Worm (Caenorhabditis elegans) whole organism, mixed stage, embryonic: Measurements from ENCODE around the gene ugt-37.
A peak's percentile ranks its signal among the peaks of the same experiment; 100 is the strongest.

ENCODE experiments used
- M03D4.4 ChIP-seq: sonication (generic microtip); optimal IDR thresholded peaks from 2 replicates; lab custom pipeline; 2017; ENCODE audit warnings: mild to moderate bottlenecking, missing genetic modification characterization, missing compliant biosample characterization
- bed-3 ChIP-seq: fragments of 200-800 bp; sonication (Bioruptor generic); optimal IDR thresholded peaks from 3 replicates; lab custom pipeline; 2018; ENCODE audit warnings: mild to moderate bottlenecking, missing genetic modification characterization, moderate library complexity, missing compliant biosample characterization
- blmp-1 ChIP-seq: fragments of 150-350 bp; optimal IDR thresholded peaks from 2 replicates; lab custom pipeline; 2014; ENCODE audit warnings: missing biosample characterization, missing genetic modification characterization
- ceh-39 ChIP-seq: fragments of 150-350 bp; optimal IDR thresholded peaks from 2 replicates; lab custom pipeline; 2014; ENCODE audit warnings: missing biosample characterization, missing genetic modification characterization
- ceh-83 ChIP-seq: fragments of 200-800 bp; sonication (Bioruptor generic); optimal IDR thresholded peaks from 2 replicates; lab custom pipeline; 2018; ENCODE audit warnings: mild to moderate bottlenecking, missing genetic modification characterization, missing compliant biosample characterization
- ces-1 ChIP-seq: fragments of 150-350 bp; optimal IDR thresholded peaks from 2 replicates; lab custom pipeline; 2014; ENCODE audit warnings: missing biosample characterization, missing genetic modification reagents, missing genetic modification characterization
- cnd-1 ChIP-seq: fragments of 200-800 bp; sonication (Bioruptor generic); optimal IDR thresholded peaks from 2 replicates; lab custom pipeline; 2018; ENCODE audit warnings: mild to moderate bottlenecking, missing genetic modification characterization, missing compliant biosample characterization
- drap-1 ChIP-seq: fragments of 200-800 bp; sonication (Bioruptor generic); optimal IDR thresholded peaks from 3 replicates; lab custom pipeline; 2018; ENCODE audit warnings: mild to moderate bottlenecking, missing genetic modification characterization, missing compliant biosample characterization
- elt-3 ChIP-seq: fragments of 150-350 bp; optimal IDR thresholded peaks from 2 replicates; lab custom pipeline; 2014; ENCODE audit warnings: missing biosample characterization, missing genetic modification characterization
- flh-1 ChIP-seq: fragments of 200-800 bp; sonication (Bioruptor generic); optimal IDR thresholded peaks from 2 replicates; lab custom pipeline; 2018; ENCODE audit warnings: mild to moderate bottlenecking, missing genetic modification characterization, moderate library complexity, missing compliant biosample characterization
- ham-2 ChIP-seq: fragments of 200-800 bp; sonication (Bioruptor generic); optimal IDR thresholded peaks from 2 replicates; lab custom pipeline; 2018; ENCODE audit warnings: mild to moderate bottlenecking, missing genetic modification characterization, missing compliant biosample characterization
- lin-13 ChIP-seq: fragments of 150-350 bp; optimal IDR thresholded peaks from 2 replicates; lab custom pipeline; 2014; ENCODE audit warnings: missing biosample characterization, missing genetic modification characterization
- lin-32 ChIP-seq: fragments of 200-800 bp; sonication (Bioruptor generic); optimal IDR thresholded peaks from 2 replicates; lab custom pipeline; 2018; ENCODE audit warnings: mild to moderate bottlenecking, missing genetic modification characterization, missing compliant biosample characterization
- lsy-2 ChIP-seq: fragments of 150-350 bp; optimal IDR thresholded peaks from 2 replicates; lab custom pipeline; 2014; ENCODE audit warnings: missing biosample characterization, missing genetic modification characterization
- mab-5 ChIP-seq: fragments of 150-350 bp; optimal IDR thresholded peaks from 2 replicates; lab custom pipeline; 2014; ENCODE audit warnings: missing biosample characterization, missing genetic modification characterization
- mls-2 ChIP-seq: sonication (generic microtip); optimal IDR thresholded peaks from 2 replicates; lab custom pipeline; 2016; ENCODE audit warnings: mild to moderate bottlenecking, missing genetic modification characterization, moderate library complexity, missing compliant biosample characterization
- nhr-12 ChIP-seq: fragments of 150-350 bp; optimal IDR thresholded peaks from 2 replicates; lab custom pipeline; 2014; ENCODE audit warnings: missing biosample characterization, missing genetic modification characterization
- nhr-2 ChIP-seq: fragments of 150-350 bp; optimal IDR thresholded peaks from 2 replicates; lab custom pipeline; 2014; ENCODE audit warnings: missing biosample characterization, missing genetic modification characterization
- nhr-237 ChIP-seq: fragments of 150-350 bp; optimal IDR thresholded peaks from 2 replicates; lab custom pipeline; 2014; ENCODE audit warnings: missing biosample characterization, missing genetic modification characterization
- nhr-76 ChIP-seq: sonication (generic microtip); optimal IDR thresholded peaks from 2 replicates; lab custom pipeline; 2017; ENCODE audit warnings: missing biosample characterization, missing genetic modification characterization
- pha-4 ChIP-seq: fragments of 150-350 bp; optimal IDR thresholded peaks from 2 replicates; lab custom pipeline; 2018; ENCODE audit warnings: missing biosample characterization, missing genetic modification reagents, missing genetic modification characterization
- sem-2 ChIP-seq: fragments of 200-800 bp; sonication (Bioruptor generic); optimal IDR thresholded peaks from 2 replicates; lab custom pipeline; 2018; ENCODE audit warnings: mild to moderate bottlenecking, missing genetic modification characterization, missing compliant biosample characterization
- snpc-4 ChIP-seq: fragments of 150-350 bp; optimal IDR thresholded peaks from 2 replicates; lab custom pipeline; 2014; ENCODE audit warnings: missing biosample characterization, missing genetic modification characterization
- sptf-1 ChIP-seq: sonication (generic microtip); optimal IDR thresholded peaks from 2 replicates; lab custom pipeline; 2017; ENCODE audit warnings: mild to moderate bottlenecking, missing genetic modification characterization, moderate library complexity, missing compliant biosample characterization
- tbx-8 ChIP-seq: fragments of 200-800 bp; sonication (Bioruptor generic); optimal IDR thresholded peaks from 2 replicates; lab custom pipeline; 2018; ENCODE audit warnings: mild to moderate bottlenecking, missing genetic modification characterization, moderate library complexity, missing compliant biosample characterization
- unc-39 ChIP-seq: fragments of 150-350 bp; optimal IDR thresholded peaks from 2 replicates; lab custom pipeline; 2014; ENCODE audit warnings: missing biosample characterization, missing genetic modification characterization
- zip-8 ChIP-seq: fragments of 150-350 bp; optimal IDR thresholded peaks from 2 replicates; lab custom pipeline; 2014; ENCODE audit warnings: missing biosample characterization, missing genetic modification characterization
- ztf-11 ChIP-seq: fragments of 150-350 bp; optimal IDR thresholded peaks from 2 replicates; lab custom pipeline; 2014; ENCODE audit warnings: missing biosample characterization, missing genetic modification characterization

ugt-37 gene

ce11 chrV:7123188-7123708 is 21.9 kb downstream of the ugt-37 start, which contains the start of gene lmd-5:
TSS of gene lmd-5 (plus strand) at chrV:7123658.
- TF ChIP-seq nhr-237 (tag; lab: Kevin White, UChicago) (no peak), sptf-1 (tag; lab: Kevin White, UChicago) (no peak), nhr-76 (no peak), bed-3 (no peak), lin-13 (tag; lab: Kevin White, UChicago) (no peak), snpc-4 (tag; lab: Kevin White, UChicago) (no peak), lin-32 (GFP tag; lab: Kevin White, UChicago) (no peak)

ce11 chrV:7120168-7120567 is 24.9 kb downstream of the ugt-37 start, which contains the start of gene srx-34:
TSS of gene srx-34 (minus strand) at chrV:7120268.
- TF ChIP-seq nhr-12 (tag; lab: Kevin White, UChicago) (no peak), pha-4 (tag; lab: Kevin White, UChicago) (no peak), elt-3 (no peak), lin-32 (GFP tag; lab: Kevin White, UChicago) (no peak), bed-3 (no peak), sem-2 (GFP tag; lab: Kevin White, UChicago) (no peak), ztf-11 (tag; lab: Kevin White, UChicago) (no peak), ceh-83 (no peak), sptf-1 (tag; lab: Kevin White, UChicago) (no peak)
- TF ChIP-seq, all 35 proteins: peak for 0

ce11 chrV:7118796-7119195 is 26.3 kb downstream of the ugt-37 start, which contains the start of gene srx-33:
TSS of gene srx-33 (minus strand) at chrV:7118896.
- no peak for TF ChIP-seq bed-3
- no peak for TF ChIP-seq cnd-1
- no peak for TF ChIP-seq unc-39 (tag; lab: Kevin White, UChicago)
- no peak for TF ChIP-seq ham-2 (GFP tag; lab: Kevin White, UChicago)
- TF ChIP-seq ztf-11 (tag; lab: Kevin White, UChicago), result no peak
- no peak for TF ChIP-seq ceh-39
- TF ChIP-seq mls-2 (tag; lab: Kevin White, UChicago), result no peak
- TF ChIP-seq drap-1 (GFP tag; lab: Kevin White, UChicago), result no peak
- no peak for TF ChIP-seq mab-5
- no peak for TF ChIP-seq M03D4.4 (tag; lab: Kevin White, UChicago)
- TF ChIP-seq flh-1 (GFP tag; lab: Kevin White, UChicago), result no peak
- TF ChIP-seq nhr-2 (tag; lab: Kevin White, UChicago), result no peak
- TF ChIP-seq, all 35 proteins: peak for 0

- TF ChIP-seq M03D4.4 (tag; lab: Kevin White, UChicago) (no peak), ztf-11 (tag; lab: Kevin White, UChicago) (no peak), cnd-1 (no peak), zip-8 (tag; lab: Kevin White, UChicago) (no peak), ceh-39 (no peak), nhr-76 (no peak), lsy-2 (tag; lab: Kevin White, UChicago) (no peak), drap-1 (GFP tag; lab: Kevin White, UChicago) (no peak)
Measured at ce11 chrV:7112223-7112622, 32.9 kb downstream of the ugt-37 start.

- TF ChIP-seq ztf-11 (tag; lab: Kevin White, UChicago), result no peak
- peak; percentile 95 for TF ChIP-seq ces-1 (GFP tag; lab: Kevin White, UChicago)
Measured at ce11 chrV:7111276-7111675, 33.8 kb downstream of the ugt-37 start.

ce11 chrV:7110370-7110769 is 34.7 kb downstream of the ugt-37 start:
- TF ChIP-seq ces-1 (GFP tag; lab: Kevin White, UChicago) (peak; percentile 21), mab-5 (no peak)

- TF ChIP-seq ztf-11 (tag; lab: Kevin White, UChicago), result no peak
- TF ChIP-seq elt-3, result no peak
- TF ChIP-seq M03D4.4 (tag; lab: Kevin White, UChicago), result no peak
- TF ChIP-seq ces-1 (GFP tag; lab: Kevin White, UChicago), result no peak
- no peak for TF ChIP-seq drap-1 (GFP tag; lab: Kevin White, UChicago)
- no peak for TF ChIP-seq ham-2 (GFP tag; lab: Kevin White, UChicago)
- no peak for TF ChIP-seq nhr-237 (tag; lab: Kevin White, UChicago)
- TF ChIP-seq blmp-1, result no peak
- TF ChIP-seq zip-8 (tag; lab: Kevin White, UChicago), result no peak
- no peak for TF ChIP-seq lin-32 (GFP tag; lab: Kevin White, UChicago)
- TF ChIP-seq tbx-8 (GFP tag; lab: Kevin White, UChicago), result no peak
Measured at ce11 chrV:7106499-7107152, 38.5 kb downstream of the ugt-37 start.
